Fruit fly (Drosophila melanogaster) whole organism, embryonic: ENCODE measurements around the gene stg1.
A peak's percentile ranks its signal among the peaks of the same experiment; 100 is the strongest.

Source experiments
- CG10209 ChIP-seq: fragments of 200-800 bp; sonication (Bioruptor generic); optimal IDR thresholded peaks from 3 replicates; lab custom pipeline; 2017; ENCODE audit warnings: missing biosample characterization, mild to moderate bottlenecking, missing genetic modification characterization, missing genetic modification reagents
- CG10267 ChIP-seq: fragments of 200-800 bp; sonication (Bioruptor generic); optimal IDR thresholded peaks from 2 replicates; lab custom pipeline; 2018; ENCODE audit warnings: missing biosample characterization, mild to moderate bottlenecking, missing genetic modification characterization, moderate library complexity
- CG10462 ChIP-seq: fragments of 200-800 bp; sonication (Bioruptor generic); optimal IDR thresholded peaks from 2 replicates; lab custom pipeline; 2016; ENCODE audit warnings: missing biosample characterization, missing genetic modification characterization
- CG12744 ChIP-seq: fragments of 200-800 bp; sonication (Bioruptor generic); optimal IDR thresholded peaks from 2 replicates; lab custom pipeline; 2016; ENCODE audit warnings: missing biosample characterization, missing genetic modification characterization
- CG13287 ChIP-seq: fragments of 200-800 bp; sonication (Bioruptor generic); IDR thresholded peaks from 2 replicates; pipeline ENCODE4 v1.3.6; 2022; ENCODE audit warnings: missing biosample characterization, missing genetic modification characterization; ENCODE audit not compliant: partially characterized antibody
- CG14710 ChIP-seq: fragments of 200-800 bp; sonication (Bioruptor generic); optimal IDR thresholded peaks from 3 replicates; lab custom pipeline; 2019; ENCODE audit warnings: missing biosample characterization, mild to moderate bottlenecking, missing genetic modification characterization, moderate library complexity
- CG15269 ChIP-seq: fragments of 200-800 bp; sonication (Bioruptor generic); optimal IDR thresholded peaks from 2 replicates; lab custom pipeline; 2018; ENCODE audit warnings: missing biosample characterization, mild to moderate bottlenecking, missing genetic modification characterization, moderate library complexity
- CG15696 ChIP-seq: fragments of 200-800 bp; sonication (Bioruptor generic); optimal IDR thresholded peaks from 2 replicates; lab custom pipeline; 2019; ENCODE audit warnings: missing biosample characterization, mild to moderate bottlenecking, missing genetic modification characterization, moderate library complexity
- CG17568 ChIP-seq: fragments of 200-800 bp; sonication (Bioruptor generic); optimal IDR thresholded peaks from 2 replicates; lab custom pipeline; 2018; ENCODE audit warnings: missing biosample characterization, mild to moderate bottlenecking, missing genetic modification characterization, moderate library complexity
- CG18262 ChIP-seq: fragments of 200-800 bp; optimal IDR thresholded peaks from 3 replicates; lab custom pipeline; 2019; ENCODE audit warnings: missing biosample characterization, mild to moderate bottlenecking, missing genetic modification characterization, moderate library complexity
- CG2116 ChIP-seq: fragments of 200-800 bp; sonication (Bioruptor generic); optimal IDR thresholded peaks from 3 replicates; lab custom pipeline; 2018; ENCODE audit warnings: missing biosample characterization, mild to moderate bottlenecking, missing genetic modification characterization
- CG2889 ChIP-seq: fragments of 200-800 bp; sonication (Bioruptor generic); IDR thresholded peaks from 3 replicates; pipeline ENCODE4 v1.3.6; 2022; ENCODE audit warnings: missing biosample characterization, missing genetic modification characterization
- CG3726 ChIP-seq: fragments of 200-800 bp; sonication (Bioruptor generic); IDR thresholded peaks from 3 replicates; pipeline ENCODE4, ENCODE4 v1.3.6; 2022; ENCODE audit warnings: missing biosample characterization, missing genetic modification characterization
- CG5180 ChIP-seq: fragments of 200-800 bp; sonication (Bioruptor generic); optimal IDR thresholded peaks from 3 replicates; lab custom pipeline; 2017; ENCODE audit warnings: missing biosample characterization, missing genetic modification characterization, mild to moderate bottlenecking, moderate library complexity, missing genetic modification reagents
- CG6254 ChIP-seq: fragments of 200-800 bp; sonication (Bioruptor generic); optimal IDR thresholded peaks from 3 replicates; lab custom pipeline; 2017; ENCODE audit warnings: mild to moderate bottlenecking, missing biosample characterization, missing genetic modification reagents, missing genetic modification characterization
- CG7556 ChIP-seq: fragments of 200-800 bp; sonication (Bioruptor generic); optimal IDR thresholded peaks from 2 replicates; lab custom pipeline; 2017; ENCODE audit warnings: missing biosample characterization, mild to moderate bottlenecking, missing genetic modification characterization
- CG7839 ChIP-seq: fragments of 200-800 bp; sonication (Bioruptor generic); optimal IDR thresholded peaks from 3 replicates; lab custom pipeline; 2018; ENCODE audit warnings: missing biosample characterization, mild to moderate bottlenecking, missing genetic modification characterization, moderate library complexity
- ERR ChIP-seq: fragments of 200-800 bp; sonication (Bioruptor generic); optimal IDR thresholded peaks from 2 replicates; lab custom pipeline; 2016; ENCODE audit warnings: missing biosample characterization, missing genetic modification characterization
- Fer3 ChIP-seq: fragments of 200-800 bp; sonication (Bioruptor generic); optimal IDR thresholded peaks from 2 replicates; lab custom pipeline; 2018; ENCODE audit warnings: missing biosample characterization, mild to moderate bottlenecking, missing genetic modification characterization, moderate library complexity
- HHEX ChIP-seq: fragments of 200-800 bp; sonication (Bioruptor generic); optimal IDR thresholded peaks from 3 replicates; lab custom pipeline; 2017; ENCODE audit warnings: missing biosample characterization, mild to moderate bottlenecking, missing genetic modification characterization, missing genetic modification reagents
- HLH3B ChIP-seq: fragments of 200-800 bp; sonication (Bioruptor generic); IDR thresholded peaks from 2 replicates; pipeline ENCODE4 v1.3.6; 2022; ENCODE audit warnings: missing biosample characterization, missing genetic modification characterization
- Hr3 ChIP-seq: fragments of 200-800 bp; sonication (Bioruptor generic); optimal IDR thresholded peaks from 3 replicates; lab custom pipeline; 2016; ENCODE audit warnings: missing biosample characterization, missing genetic modification characterization
- Mad ChIP-seq: fragments of 200-800 bp; sonication (Bioruptor generic); optimal IDR thresholded peaks from 2 replicates; lab custom pipeline; 2016; ENCODE audit warnings: missing biosample characterization, missing genetic modification characterization
- Myb ChIP-seq: fragments of 200-800 bp; sonication (Bioruptor generic); optimal IDR thresholded peaks from 2 replicates; lab custom pipeline; 2016; ENCODE audit warnings: missing biosample characterization, missing genetic modification characterization
- Neu2 ChIP-seq: fragments of 200-800 bp; sonication (Bioruptor generic); optimal IDR thresholded peaks from 3 replicates; lab custom pipeline; 2016; ENCODE audit warnings: missing biosample characterization, missing genetic modification characterization, borderline replicate concordance
- Vsx1 ChIP-seq: fragments of 200-800 bp; sonication (Bioruptor generic); optimal IDR thresholded peaks from 2 replicates; lab custom pipeline; 2017; ENCODE audit warnings: missing biosample characterization, mild to moderate bottlenecking, missing genetic modification characterization, missing genetic modification reagents
- bsh ChIP-seq, 2 experiments: fragments of 200-800 bp; sonication (Bioruptor generic); optimal IDR thresholded peaks; 2 replicates each; lab custom pipeline; 2017 to 2018; ENCODE audit warnings: mild to moderate bottlenecking in 2 of 2, missing biosample characterization in 2 of 2, missing genetic modification characterization in 2 of 2, moderate library complexity in 1 of 2
- danr ChIP-seq: fragments of 200-800 bp; sonication (Bioruptor generic); IDR thresholded peaks from 2 replicates; pipeline ENCODE4 v1.3.6; 2022; ENCODE audit warnings: missing biosample characterization, missing genetic modification characterization
- dati ChIP-seq: fragments of 200-800 bp; sonication (Bioruptor generic); IDR thresholded peaks from 2 replicates; pipeline ENCODE4 v1.3.6; 2022; ENCODE audit warnings: missing biosample characterization, missing genetic modification characterization
- dm ChIP-seq: fragments of 200-800 bp; sonication (Bioruptor generic); optimal IDR thresholded peaks from 3 replicates; lab custom pipeline; 2016; ENCODE audit warnings: missing biosample characterization, missing genetic modification characterization
- esg ChIP-seq: fragments of 200-800 bp; sonication (Bioruptor generic); conservative IDR thresholded peaks from 2 replicates; pipeline ENCODE4 v1.3.6; 2022; ENCODE audit warnings: missing biosample characterization, missing genetic modification characterization
- gem ChIP-seq: fragments of 200-800 bp; sonication (Bioruptor generic); optimal IDR thresholded peaks from 2 replicates; lab custom pipeline; 2019; ENCODE audit warnings: missing biosample characterization, mild to moderate bottlenecking, missing genetic modification characterization, moderate library complexity
- gfzf ChIP-seq: fragments of 200-800 bp; sonication (Bioruptor generic); optimal IDR thresholded peaks from 2 replicates; lab custom pipeline; 2016; ENCODE audit warnings: missing biosample characterization, mild to moderate bottlenecking, missing genetic modification characterization, moderate library complexity
- gsb-n ChIP-seq: fragments of 200-800 bp; sonication (Bioruptor generic); optimal IDR thresholded peaks from 3 replicates; lab custom pipeline; 2018; ENCODE audit warnings: missing biosample characterization, mild to moderate bottlenecking, missing genetic modification characterization
- gt ChIP-seq: fragments of 200-800 bp; sonication (Bioruptor generic); IDR thresholded peaks from 2 replicates; pipeline ENCODE4 v1.3.6; 2022; ENCODE audit warnings: missing biosample characterization, missing genetic modification characterization
- kni ChIP-seq: fragments of 200-800 bp; sonication (Bioruptor generic); optimal IDR thresholded peaks from 3 replicates; lab custom pipeline; 2017; ENCODE audit warnings: mild to moderate bottlenecking, missing biosample characterization, missing genetic modification reagents, missing genetic modification characterization
- luna ChIP-seq: fragments of 200-800 bp; sonication (Bioruptor generic); optimal IDR thresholded peaks from 2 replicates; lab custom pipeline; 2016; ENCODE audit warnings: missing biosample characterization, missing genetic modification characterization
- maf-S ChIP-seq: fragments of 200-800 bp; sonication (Bioruptor generic); optimal IDR thresholded peaks from 2 replicates; lab custom pipeline; 2016; ENCODE audit warnings: missing biosample characterization, missing genetic modification characterization
- mirr ChIP-seq: fragments of 200-800 bp; sonication (Bioruptor generic); optimal IDR thresholded peaks from 3 replicates; lab custom pipeline; 2018; ENCODE audit warnings: missing biosample characterization, mild to moderate bottlenecking, missing genetic modification characterization
- org-1 ChIP-seq: fragments of 200-800 bp; sonication (Bioruptor generic); optimal IDR thresholded peaks from 2 replicates; lab custom pipeline; 2017; ENCODE audit warnings: missing biosample characterization, missing genetic modification characterization
- phol ChIP-seq: fragments of 200-800 bp; sonication (Bioruptor generic); optimal IDR thresholded peaks from 3 replicates; lab custom pipeline; 2018; ENCODE audit warnings: missing biosample characterization, mild to moderate bottlenecking, missing genetic modification characterization, moderate library complexity
- pnt ChIP-seq: fragments of 200-800 bp; sonication (Bioruptor generic); optimal IDR thresholded peaks from 3 replicates; lab custom pipeline; 2016; ENCODE audit warnings: missing biosample characterization, missing genetic modification characterization
- pzg ChIP-seq: fragments of 200-800 bp; sonication (Bioruptor generic); optimal IDR thresholded peaks from 3 replicates; lab custom pipeline; 2018; ENCODE audit warnings: missing biosample characterization, mild to moderate bottlenecking, missing genetic modification characterization, moderate library complexity
- schlank ChIP-seq: fragments of 200-800 bp; sonication (Bioruptor generic); optimal IDR thresholded peaks from 2 replicates; lab custom pipeline; 2018; ENCODE audit warnings: missing biosample characterization, mild to moderate bottlenecking, missing genetic modification characterization
- seq ChIP-seq: fragments of 200-800 bp; sonication (Bioruptor generic); IDR thresholded peaks from 2 replicates; pipeline ENCODE4 v1.3.6; 2022; ENCODE audit warnings: missing biosample characterization, missing genetic modification characterization
- slbo ChIP-seq: fragments of 200-800 bp; sonication (Bioruptor generic); IDR thresholded peaks from 2 replicates; pipeline ENCODE4 v1.3.6; 2022; ENCODE audit warnings: missing biosample characterization, missing genetic modification characterization
- ttk ChIP-seq: fragments of 200-800 bp; sonication (Bioruptor generic); IDR thresholded peaks from 2 replicates; pipeline ENCODE4 v2.1.2; 2022; ENCODE audit warnings: missing biosample characterization, missing genetic modification characterization
- twi ChIP-seq: fragments of 200-800 bp; optimal IDR thresholded peaks from 2 replicates; lab custom pipeline; 2019; ENCODE audit warnings: missing biosample characterization, mild to moderate bottlenecking, missing genetic modification characterization, moderate library complexity
- unpg ChIP-seq: fragments of 200-800 bp; sonication (Bioruptor generic); optimal IDR thresholded peaks from 3 replicates; lab custom pipeline; 2018; ENCODE audit warnings: missing biosample characterization, mild to moderate bottlenecking, missing genetic modification characterization, moderate library complexity
- zf30C ChIP-seq: fragments of 200-800 bp; sonication (Bioruptor generic); optimal IDR thresholded peaks from 3 replicates; lab custom pipeline; 2018; ENCODE audit warnings: missing biosample characterization, mild to moderate bottlenecking, missing genetic modification characterization

stg1 gene

dm6 chrX:21045448-21045941, 48.1 kb upstream of the stg1 start (continued):
- TF ChIP-seq CG15696 (tag; lab: Kevin White, UChicago) (peak; percentile 39), Hr3 (GFP tag; lab: Kevin White, UChicago) (no peak), bsh (GFP tag; optimal IDR thresholded peaks at IDR 0.05; lab: Kevin White, UChicago) (peak; percentile 46 to 72), CG15269 (tag; lab: Kevin White, UChicago) (peak; percentile 7), CG12744 (no peak), luna (no peak), kni (GFP tag; lab: Kevin White, UChicago) (peak; percentile 13), schlank (no peak), Fer3 (tag; lab: Kevin White, UChicago) (peak; percentile 9), Neu2 (no peak), esg (0 out of 2 replicates have a peak, but pooled peaks have one; percentile 24), CG7556 (GFP tag; lab: Kevin White, UChicago) (no peak), twi (tag; lab: Kevin White, UChicago) (peak; percentile 62), CG10267 (tag; lab: Kevin White, UChicago) (peak; percentile 39), org-1 (no peak), CG6254 (GFP tag; lab: Kevin White, UChicago) (peak; percentile 18), HLH3B (0 out of 2 replicates have a peak, but pooled peaks have one; percentile 40), phol (tag; lab: Kevin White, UChicago) (peak; percentile 51), dati (GFP tag; lab: Robert Waterston, UW) (no peak), Mad (GFP tag; lab: Kevin White, UChicago) (no peak), Myb (GFP tag; lab: Kevin White, UChicago) (no peak), unpg (GFP tag; lab: Kevin White, UChicago) (peak; percentile 43), CG10462 (no peak), CG2889 (GFP tag; lab: Robert Waterston, UW) (no peak), mirr (peak; percentile 44), Vsx1 (GFP tag; lab: Kevin White, UChicago) (no peak), CG7839 (peak; percentile 50), pnt (no peak), CG3726 (GFP tag; lab: Robert Waterston, UW) (no peak), CG10209 (no peak), gsb-n (tag; lab: Kevin White, UChicago) (peak; percentile 36), CG13287 (GFP tag; lab: Robert Waterston, UW) (no peak), seq (GFP tag; lab: Robert Waterston, UW) (no peak), ttk (GFP tag; lab: Robert Waterston, UW) (0 out of 2 replicates have a peak, but pooled peaks have one; percentile 12), CG17568 (peak; percentile 24), CG5180 (GFP tag; lab: Kevin White, UChicago) (no peak), gem (tag; lab: Kevin White, UChicago) (peak; percentile 58), CG2116 (GFP tag; lab: Kevin White, UChicago) (no peak), gt (GFP tag; lab: Robert Waterston, UW) (no peak), CG14710 (peak; percentile 55), maf-S (GFP tag; lab: Kevin White, UChicago) (no peak), zf30C (peak; percentile 32), danr (GFP tag; lab: Robert Waterston, UW) (no peak), slbo (no peak), gfzf (GFP tag; lab: Kevin White, UChicago) (no peak), pzg (GFP tag; lab: Kevin White, UChicago) (no peak), dm (peak; percentile 47), CG18262 (peak; percentile 76), HHEX (GFP tag; lab: Kevin White, UChicago) (peak; percentile 13), ERR (GFP tag; lab: Kevin White, UChicago) (no peak)
